Fruit fly (Drosophila melanogaster) whole organism, adult: ENCODE data around the gene Sems.

ENCODE experiments used
- CG11617 ChIP-seq: fragments of 200-800 bp; sonication (Bioruptor generic); optimal IDR thresholded peaks from 2 replicates; lab custom pipeline; 2017; ENCODE audit warnings: mild to moderate bottlenecking, missing biosample characterization, missing genetic modification reagents, missing genetic modification characterization
- CG12768 ChIP-seq: fragments of 200-800 bp; sonication (Bioruptor generic); optimal IDR thresholded peaks from 2 replicates; lab custom pipeline; 2017; ENCODE audit warnings: missing biosample characterization, missing genetic modification characterization, mild to moderate bottlenecking, moderate library complexity, missing genetic modification reagents
- CG14711 ChIP-seq: fragments of 200-800 bp; sonication (Bioruptor generic); optimal IDR thresholded peaks from 2 replicates; lab custom pipeline; 2018; ENCODE audit warnings: missing biosample characterization, mild to moderate bottlenecking, missing genetic modification characterization, moderate library complexity
- CG1620 ChIP-seq: fragments of 200-800 bp; sonication (Bioruptor generic); optimal IDR thresholded peaks from 2 replicates; lab custom pipeline; 2016; ENCODE audit warnings: missing biosample characterization, missing genetic modification characterization
- CG33017 ChIP-seq: fragments of 200-800 bp; sonication (Bioruptor generic); optimal IDR thresholded peaks from 2 replicates; lab custom pipeline; 2018; ENCODE audit warnings: missing biosample characterization, mild to moderate bottlenecking, missing genetic modification characterization, moderate library complexity
- CG5204 ChIP-seq: fragments of 200-800 bp; sonication (Bioruptor generic); optimal IDR thresholded peaks from 2 replicates; lab custom pipeline; 2016; ENCODE audit warnings: missing biosample characterization, missing genetic modification characterization
- CG7045 ChIP-seq: fragments of 200-800 bp; sonication (Bioruptor generic); optimal IDR thresholded peaks from 2 replicates; lab custom pipeline; 2017; ENCODE audit warnings: missing biosample characterization, mild to moderate bottlenecking, missing genetic modification characterization
- CG7101 ChIP-seq: fragments of 200-800 bp; sonication (Bioruptor generic); optimal IDR thresholded peaks from 2 replicates; lab custom pipeline; 2018; ENCODE audit warnings: missing biosample characterization, mild to moderate bottlenecking, missing genetic modification characterization, moderate library complexity
- Clk ChIP-seq: fragments of 200-800 bp; sonication (Bioruptor generic); optimal IDR thresholded peaks from 2 replicates; lab custom pipeline; 2017; ENCODE audit warnings: missing biosample characterization, missing genetic modification characterization
- Crg-1 ChIP-seq: fragments of 200-800 bp; sonication (Bioruptor generic); optimal IDR thresholded peaks from 2 replicates; lab custom pipeline; 2016; ENCODE audit warnings: missing biosample characterization, missing genetic modification characterization
- Hr96 ChIP-seq: fragments of 200-800 bp; sonication (Bioruptor generic); optimal IDR thresholded peaks from 2 replicates; lab custom pipeline; 2016; ENCODE audit warnings: missing biosample characterization, missing genetic modification characterization
- Mnt ChIP-seq: fragments of 200-800 bp; sonication (Bioruptor generic); optimal IDR thresholded peaks from 2 replicates; lab custom pipeline; 2016; ENCODE audit warnings: missing biosample characterization, mild to moderate bottlenecking, missing genetic modification characterization
- bab1 ChIP-seq: fragments of 200-800 bp; sonication (Bioruptor generic); optimal IDR thresholded peaks from 3 replicates; lab custom pipeline; 2019; ENCODE audit warnings: missing biosample characterization, mild to moderate bottlenecking, missing genetic modification characterization, moderate library complexity
- cic ChIP-seq: fragments of 200-800 bp; sonication (Bioruptor generic); optimal IDR thresholded peaks from 2 replicates; lab custom pipeline; 2017; ENCODE audit warnings: missing biosample characterization, mild to moderate bottlenecking, missing genetic modification characterization, moderate library complexity
- cnc ChIP-seq, 2 experiments: fragments of >200 bp; optimal IDR thresholded peaks; 2 replicates each; lab custom pipeline; 2017
- kay ChIP-seq: fragments of 200-800 bp; sonication (Bioruptor generic); peaks from one replicate; lab custom pipeline; 2016; ENCODE audit warnings: missing biosample characterization, missing genetic modification characterization, borderline replicate concordance
- ovo ChIP-seq: fragments of 200-800 bp; sonication (Bioruptor generic); optimal IDR thresholded peaks from 2 replicates; lab custom pipeline; 2016; ENCODE audit warnings: missing biosample characterization, missing genetic modification characterization
- pad ChIP-seq: fragments of 200-800 bp; sonication (Bioruptor generic); optimal IDR thresholded peaks from 3 replicates; lab custom pipeline; 2017; ENCODE audit warnings: missing biosample characterization, missing genetic modification characterization, mild to moderate bottlenecking, moderate library complexity, missing genetic modification reagents
- tj ChIP-seq: fragments of 200-800 bp; sonication (Bioruptor generic); optimal IDR thresholded peaks from 3 replicates; lab custom pipeline; 2017; ENCODE audit warnings: missing biosample characterization, mild to moderate bottlenecking, missing genetic modification characterization, moderate library complexity
- toe ChIP-seq: fragments of 200-800 bp; sonication (Bioruptor generic); optimal IDR thresholded peaks from 2 replicates; lab custom pipeline; 2016; ENCODE audit warnings: missing biosample characterization, missing genetic modification characterization

Sems gene

dm6 chr3L:20983309-20983708 lies 26.8 kb upstream of the Sems start:
- TF ChIP-seq Mnt (GFP tag; lab: Kevin White, UChicago) = no peak
- TF ChIP-seq bab1 (GFP tag; lab: Kevin White, UChicago) = no peak
- no peak for TF ChIP-seq Hr96 (GFP tag; lab: Kevin White, UChicago)
- no peak for TF ChIP-seq CG7045 (GFP tag; lab: Kevin White, UChicago)
- no peak for TF ChIP-seq CG1620 (GFP tag; lab: Kevin White, UChicago)
- TF ChIP-seq toe (GFP tag; lab: Kevin White, UChicago) = no peak
- no peak for TF ChIP-seq CG14711 (tag; lab: Kevin White, UChicago)
- no peak for TF ChIP-seq CG7101 (tag; lab: Kevin White, UChicago)
- no peak for TF ChIP-seq CG12768
- no peak for TF ChIP-seq CG33017 (tag; lab: Kevin White, UChicago)
- TF ChIP-seq pad (GFP tag; lab: Kevin White, UChicago) = no peak
- TF ChIP-seq Crg-1 = no peak
- no peak for TF ChIP-seq Clk (GFP tag; lab: Kevin White, UChicago)
- no peak for TF ChIP-seq CG5204 (GFP tag; lab: Kevin White, UChicago)
- TF ChIP-seq tj = no peak
- TF ChIP-seq cnc (optimal IDR thresholded peaks at IDR 0.05; lab: Kevin White, UChicago) = no peak
- no peak for TF ChIP-seq cic (GFP tag; lab: Kevin White, UChicago)
- no peak for TF ChIP-seq CG11617 (GFP tag; lab: Kevin White, UChicago)
- TF ChIP-seq kay (GFP tag; lab: Kevin White, UChicago) = no peak
- TF ChIP-seq ovo (GFP tag; lab: Kevin White, UChicago) = no peak

dm6 chr3L:20982544-20982943 lies 26.0 kb upstream of the Sems start:
- TF ChIP-seq toe (GFP tag; lab: Kevin White, UChicago) (no peak), CG12768 (no peak), Clk (GFP tag; lab: Kevin White, UChicago) (no peak), CG7101 (tag; lab: Kevin White, UChicago) (no peak)

dm6 chr3L:20981724-20982123 lies 25.2 kb upstream of the Sems start:
- TF ChIP-seq pad (GFP tag; lab: Kevin White, UChicago) = no peak
- TF ChIP-seq CG5204 (GFP tag; lab: Kevin White, UChicago) = no peak
- TF ChIP-seq Crg-1 = no peak
- TF ChIP-seq CG7045 (GFP tag; lab: Kevin White, UChicago) = no peak
- TF ChIP-seq Mnt (GFP tag; lab: Kevin White, UChicago) = no peak
- TF ChIP-seq cic (GFP tag; lab: Kevin White, UChicago) = no peak
- TF ChIP-seq CG33017 (tag; lab: Kevin White, UChicago) = no peak
- no peak for TF ChIP-seq ovo (GFP tag; lab: Kevin White, UChicago)
- no peak for TF ChIP-seq Clk (GFP tag; lab: Kevin White, UChicago)
- TF ChIP-seq CG11617 (GFP tag; lab: Kevin White, UChicago) = no peak

- TF ChIP-seq cnc (optimal IDR thresholded peaks at IDR 0.05; lab: Kevin White, UChicago) = no peak
- no peak for TF ChIP-seq kay (GFP tag; lab: Kevin White, UChicago)
- TF ChIP-seq pad (GFP tag; lab: Kevin White, UChicago) = no peak
- no peak for TF ChIP-seq CG11617 (GFP tag; lab: Kevin White, UChicago)
- no peak for TF ChIP-seq ovo (GFP tag; lab: Kevin White, UChicago)
- TF ChIP-seq CG1620 (GFP tag; lab: Kevin White, UChicago) = no peak
- no peak for TF ChIP-seq CG33017 (tag; lab: Kevin White, UChicago)
- TF ChIP-seq CG7045 (GFP tag; lab: Kevin White, UChicago) = no peak
- no peak for TF ChIP-seq CG14711 (tag; lab: Kevin White, UChicago)
- no peak for TF ChIP-seq toe (GFP tag; lab: Kevin White, UChicago)
- no peak for TF ChIP-seq cic (GFP tag; lab: Kevin White, UChicago)
- TF ChIP-seq Mnt (GFP tag; lab: Kevin White, UChicago) = no peak
- no peak for TF ChIP-seq Hr96 (GFP tag; lab: Kevin White, UChicago)
- no peak for TF ChIP-seq CG7101 (tag; lab: Kevin White, UChicago)
- no peak for TF ChIP-seq bab1 (GFP tag; lab: Kevin White, UChicago)
- no peak for TF ChIP-seq Crg-1
These were observed 23.9 kb upstream of the Sems start for dm6 chr3L:20980499-20980898.

- TF ChIP-seq kay (GFP tag; lab: Kevin White, UChicago) (no peak), CG7045 (GFP tag; lab: Kevin White, UChicago) (no peak), cic (GFP tag; lab: Kevin White, UChicago) (no peak), CG12768 (no peak), CG5204 (GFP tag; lab: Kevin White, UChicago) (no peak), CG11617 (GFP tag; lab: Kevin White, UChicago) (no peak), Clk (GFP tag; lab: Kevin White, UChicago) (no peak), Hr96 (GFP tag; lab: Kevin White, UChicago) (no peak), pad (GFP tag; lab: Kevin White, UChicago) (no peak), CG14711 (tag; lab: Kevin White, UChicago) (no peak), bab1 (GFP tag; lab: Kevin White, UChicago) (no peak), CG33017 (tag; lab: Kevin White, UChicago) (no peak), toe (GFP tag; lab: Kevin White, UChicago) (no peak), ovo (GFP tag; lab: Kevin White, UChicago) (no peak), Mnt (GFP tag; lab: Kevin White, UChicago) (no peak), CG7101 (tag; lab: Kevin White, UChicago) (no peak), tj (no peak)
These were observed 20.6 kb upstream of the Sems start for dm6 chr3L:20976967-20977720.
